Comparison of ENCODE assay signal across 4 fruit fly cellular contexts in the genomic region with DNA sequence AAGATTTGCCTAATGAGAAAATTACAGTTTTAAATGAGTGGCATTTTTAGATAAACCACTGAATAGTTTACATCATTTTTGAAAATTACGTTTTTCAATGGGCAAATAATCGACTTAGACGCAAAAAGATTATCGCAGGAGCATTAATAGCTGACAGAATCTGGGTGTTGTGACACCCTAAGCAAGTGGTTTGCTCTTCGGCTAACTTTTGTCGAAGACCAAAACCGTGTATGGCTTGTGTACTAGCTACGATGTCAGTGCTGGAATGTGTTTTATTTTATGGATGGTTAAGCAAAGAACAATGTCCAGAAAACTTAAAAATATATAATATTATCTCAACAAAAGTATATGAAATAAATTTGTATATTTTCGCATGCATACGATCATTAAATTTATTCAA.
A peak's percentile ranks its signal among the peaks of the same experiment; 100 is the strongest.
TF ChIP-seq lines count a peak whose summit lies in the region.

No protein-coding gene starts in this region.

- TF ChIP-seq CTCF in S2 (optimal IDR thresholded peaks at IDR 0.05; lab: Kevin White, UChicago), result peak; percentile 63 to 83
- TF ChIP-seq CTCF in whole organism, embryonic (GFP tag; optimal IDR thresholded peaks at IDR 0.05; lab: Kevin White, UChicago), result peak; percentile 85

TF ChIP-seq in whole organism, embryonic, 481 proteins besides CTCF, POLR2A, EP300 and RAD21 (continues in another document):
- peak; percentile 75 for TF ChIP-seq CG10267 (tag; optimal IDR thresholded peaks at IDR 0.05; lab: Kevin White, UChicago)
- TF ChIP-seq repo (GFP tag; optimal IDR thresholded peaks at IDR 0.05; lab: Kevin White, UChicago), result no peak
- TF ChIP-seq knrl (GFP tag; IDR thresholded peaks at IDR 0.05; lab: Robert Waterston, UW; ENCODE audit: partially characterized antibody), result peak; percentile 49
- peak; percentile 50 for TF ChIP-seq slbo (GFP tag; IDR thresholded peaks at IDR 0.05; lab: Robert Waterston, UW)
- TF ChIP-seq CG2120 (GFP tag; optimal IDR thresholded peaks at IDR 0.05; lab: Kevin White, UChicago), result peak; percentile 11
- peak; percentile 71 for TF ChIP-seq CG8290 (GFP tag; optimal IDR thresholded peaks at IDR 0.05; lab: Kevin White, UChicago)
- TF ChIP-seq CG8290 (tag; optimal IDR thresholded peaks at IDR 0.05; lab: Kevin White, UChicago), result no peak
- no peak for TF ChIP-seq CG3281 (GFP tag; optimal IDR thresholded peaks at IDR 0.05; lab: Kevin White, UChicago)
- TF ChIP-seq pzg (GFP tag; optimal IDR thresholded peaks at IDR 0.05; lab: Kevin White, UChicago), result peak; percentile 40
- no peak for TF ChIP-seq CG8359 (GFP tag; optimal IDR thresholded peaks at IDR 0.05; lab: Kevin White, UChicago; ENCODE audit: borderline replicate concordance)
- peak; percentile 24 for TF ChIP-seq trem (tag; optimal IDR thresholded peaks at IDR 0.05; lab: Kevin White, UChicago)
- peak; percentile 36 for TF ChIP-seq zen (tag; optimal IDR thresholded peaks at IDR 0.05; lab: Kevin White, UChicago)
- TF ChIP-seq Tbp (GFP tag; optimal IDR thresholded peaks at IDR 0.05; lab: Kevin White, UChicago), result no peak
- peak; percentile 60 for TF ChIP-seq nmo (GFP tag; optimal IDR thresholded peaks at IDR 0.05; lab: Kevin White, UChicago)
- peak in 1 of 2 experiments; percentile 76 for TF ChIP-seq insv (GFP tag; optimal IDR thresholded peaks at IDR 0.05; lab: Kevin White, UChicago)
- TF ChIP-seq Opbp (GFP tag; IDR thresholded peaks at IDR 0.05; lab: Robert Waterston, UW; ENCODE audit: partially characterized antibody), result peak; percentile 76; the same call in 2 of the 3 replicates
- TF ChIP-seq ci (GFP tag; IDR thresholded peaks at IDR 0.05; lab: Robert Waterston, UW), result no peak
- no peak for TF ChIP-seq CG1792 (GFP tag; optimal IDR thresholded peaks at IDR 0.05; lab: Kevin White, UChicago)
- TF ChIP-seq BEAF-32 (GFP tag; optimal IDR thresholded peaks at IDR 0.05; lab: Kevin White, UChicago), result peak; percentile 31
- peak; percentile 91 for TF ChIP-seq pita (GFP tag; optimal IDR thresholded peaks at IDR 0.05; lab: Kevin White, UChicago)
- TF ChIP-seq CG33213 (GFP tag; optimal IDR thresholded peaks at IDR 0.05; lab: Kevin White, UChicago), result peak; percentile 63
- TF ChIP-seq CoRest (tag; optimal IDR thresholded peaks at IDR 0.05; lab: Kevin White, UChicago), result peak; percentile 57
- 0 out of 3 replicates have a peak, but pooled peaks have one; percentile 15 for TF ChIP-seq vnd (GFP tag; IDR thresholded peaks at IDR 0.05; lab: Robert Waterston, UW; ENCODE audit: partially characterized antibody)
- TF ChIP-seq amos (GFP tag; IDR thresholded peaks at IDR 0.05; lab: Robert Waterston, UW; ENCODE audit: partially characterized antibody), result peak; percentile 48
- no peak for TF ChIP-seq CG7928 (GFP tag; optimal IDR thresholded peaks at IDR 0.05; lab: Kevin White, UChicago)
- no peak for TF ChIP-seq CG10147 (GFP tag; optimal IDR thresholded peaks at IDR 0.05; lab: Kevin White, UChicago)
- no peak for TF ChIP-seq fd96Cb (tag; optimal IDR thresholded peaks at IDR 0.05; lab: Kevin White, UChicago)

TF ChIP-seq in whole organism, pupa, 21 proteins besides CTCF, POLR2A, EP300 and RAD21:
- TF ChIP-seq CG32121 (GFP tag; IDR thresholded peaks at IDR 0.05; lab: Robert Waterston, UW) (no peak), D1 (tag; optimal IDR thresholded peaks at IDR 0.05; lab: Kevin White, UChicago) (peak; percentile 67)
TF ChIP-seq in whole organism, pupa: peak in this region for 1.

TF ChIP-seq in whole organism, wandering third instar larva, 38 proteins besides CTCF, POLR2A, EP300 and RAD21:
- TF ChIP-seq Dif (GFP tag; optimal IDR thresholded peaks at IDR 0.05; lab: Kevin White, UChicago; ENCODE audit: partially characterized antibody) (peak; percentile 57), dl (GFP tag; optimal IDR thresholded peaks at IDR 0.05; lab: Kevin White, UChicago; ENCODE audit: insufficient read depth in 1 of 2, partially characterized antibody in 2 of 2) (peak in 1 of 2 experiments; percentile 3), Vsx2 (GFP tag; optimal IDR thresholded peaks at IDR 0.05; lab: Kevin White, UChicago; ENCODE audit: partially characterized antibody) (no peak)
